Fruit fly (Drosophila melanogaster) whole organism, embryonic: ENCODE data around the gene CG7370.
A peak's percentile ranks its signal among the peaks of the same experiment; 100 is the strongest.

ENCODE experiments used
- ATbp ChIP-seq: fragments of 200-800 bp; sonication (Bioruptor generic); optimal IDR thresholded peaks from 2 replicates; lab custom pipeline; 2017; ENCODE audit warnings: missing biosample characterization, mild to moderate bottlenecking, missing genetic modification characterization, missing genetic modification reagents
- Ada2b ChIP-seq: fragments of 200-800 bp; sonication (Bioruptor generic); IDR thresholded peaks from 2 replicates; pipeline ENCODE4 v1.3.6; 2022; ENCODE audit warnings: missing biosample characterization, missing genetic modification characterization
- Bdp1 ChIP-seq: fragments of 200-800 bp; sonication (Bioruptor generic); optimal IDR thresholded peaks from 3 replicates; lab custom pipeline; 2016; ENCODE audit warnings: missing biosample characterization, missing genetic modification characterization
- CG10654 ChIP-seq: fragments of 200-800 bp; sonication (Bioruptor generic); optimal IDR thresholded peaks from 2 replicates; lab custom pipeline; 2016; ENCODE audit warnings: missing biosample characterization, missing genetic modification characterization
- CG13123 ChIP-seq: fragments of 200-800 bp; sonication (Bioruptor generic); optimal IDR thresholded peaks from 2 replicates; lab custom pipeline; 2016; ENCODE audit warnings: missing biosample characterization, missing genetic modification characterization
- CG14860 ChIP-seq: fragments of 200-800 bp; sonication (Bioruptor generic); IDR thresholded peaks from 3 replicates; pipeline ENCODE4 v1.3.6; 2022; ENCODE audit warnings: missing biosample characterization, missing genetic modification characterization; ENCODE audit not compliant: partially characterized antibody
- CG14965 ChIP-seq: fragments of 200-800 bp; sonication (Bioruptor generic); optimal IDR thresholded peaks from 2 replicates; lab custom pipeline; 2016; ENCODE audit warnings: missing biosample characterization, missing genetic modification characterization, borderline replicate concordance
- CG15269 ChIP-seq: fragments of 200-800 bp; sonication (Bioruptor generic); optimal IDR thresholded peaks from 2 replicates; lab custom pipeline; 2018; ENCODE audit warnings: missing biosample characterization, mild to moderate bottlenecking, missing genetic modification characterization, moderate library complexity
- CG15479 ChIP-seq: fragments of 200-800 bp; sonication (Bioruptor generic); optimal IDR thresholded peaks from 3 replicates; lab custom pipeline; 2019; ENCODE audit warnings: missing biosample characterization, mild to moderate bottlenecking, missing genetic modification characterization, moderate library complexity
- CG18764 ChIP-seq: fragments of 200-800 bp; sonication (Bioruptor generic); optimal IDR thresholded peaks from 3 replicates; lab custom pipeline; 2016; ENCODE audit warnings: missing biosample characterization, missing genetic modification characterization
- CG2116 ChIP-seq: fragments of 200-800 bp; sonication (Bioruptor generic); optimal IDR thresholded peaks from 3 replicates; lab custom pipeline; 2018; ENCODE audit warnings: missing biosample characterization, mild to moderate bottlenecking, missing genetic modification characterization
- CG2120 ChIP-seq: fragments of 200-800 bp; sonication (Bioruptor generic); optimal IDR thresholded peaks from 3 replicates; lab custom pipeline; 2016; ENCODE audit warnings: missing biosample characterization, missing genetic modification characterization
- CG34224 ChIP-seq: fragments of 200-800 bp; sonication (Bioruptor generic); IDR thresholded peaks from 3 replicates; pipeline ENCODE4 v1.3.6; 2022; ENCODE audit warnings: missing biosample characterization, missing genetic modification characterization; ENCODE audit not compliant: partially characterized antibody
- CG6272 ChIP-seq: fragments of 200-800 bp; sonication (Bioruptor generic); IDR thresholded peaks from 2 replicates; pipeline ENCODE4 v1.3.6; 2022; ENCODE audit warnings: missing biosample characterization, missing genetic modification characterization
- CG7928 ChIP-seq: fragments of 200-800 bp; sonication (Bioruptor generic); optimal IDR thresholded peaks from 2 replicates; lab custom pipeline; 2017; ENCODE audit warnings: missing biosample characterization, mild to moderate bottlenecking, missing genetic modification characterization
- CG7963 ChIP-seq: fragments of 200-800 bp; sonication (Bioruptor generic); IDR thresholded peaks from 3 replicates; pipeline ENCODE4 v1.3.6; 2022; ENCODE audit warnings: missing biosample characterization, missing genetic modification characterization; ENCODE audit not compliant: partially characterized antibody
- CG8478 ChIP-seq: fragments of >200 bp; optimal IDR thresholded peaks from 2 replicates; lab custom pipeline; 2018
- CG8765 ChIP-seq: fragments of 200-800 bp; sonication (Bioruptor generic); IDR thresholded peaks from 2 replicates; pipeline ENCODE4 v1.3.6; 2022; ENCODE audit warnings: missing biosample characterization, missing genetic modification characterization
- CG8944 ChIP-seq: fragments of 200-800 bp; sonication (Bioruptor generic); optimal IDR thresholded peaks from 3 replicates; lab custom pipeline; 2016; ENCODE audit warnings: missing biosample characterization, missing genetic modification characterization
- Doc2 ChIP-seq: fragments of 200-800 bp; sonication (Bioruptor generic); IDR thresholded peaks from 2 replicates; pipeline ENCODE4 v1.3.6; 2022; ENCODE audit warnings: missing biosample characterization, missing genetic modification characterization
- Dp ChIP-seq: fragments of 200-800 bp; sonication (Bioruptor generic); optimal IDR thresholded peaks from 2 replicates; lab custom pipeline; 2018; ENCODE audit warnings: missing biosample characterization, mild to moderate bottlenecking, missing genetic modification characterization, moderate library complexity
- E2f1 ChIP-seq: fragments of 200-800 bp; sonication (Bioruptor generic); IDR thresholded peaks from 2 replicates; pipeline ENCODE4 v1.3.6; 2022; ENCODE audit warnings: missing biosample characterization, missing genetic modification characterization
- Nf-YA ChIP-seq: fragments of 200-800 bp; sonication (Bioruptor generic); IDR thresholded peaks from 2 replicates; pipeline ENCODE4 v1.3.6; 2022; ENCODE audit warnings: missing biosample characterization, missing genetic modification characterization
- NfI ChIP-seq: fragments of 200-800 bp; sonication (Bioruptor generic); optimal IDR thresholded peaks from 3 replicates; lab custom pipeline; 2018; ENCODE audit warnings: missing biosample characterization, mild to moderate bottlenecking, missing genetic modification characterization, moderate library complexity
- Optix ChIP-seq: fragments of 200-800 bp; sonication (Bioruptor generic); IDR thresholded peaks from 3 replicates; pipeline ENCODE4 v1.3.6; 2022; ENCODE audit warnings: missing biosample characterization, missing genetic modification characterization
- Ptx1 ChIP-seq: fragments of 200-800 bp; sonication (Bioruptor generic); IDR thresholded peaks from 2 replicates; pipeline ENCODE4 v1.3.6; 2022; ENCODE audit warnings: missing biosample characterization, missing genetic modification characterization
- Ravus ChIP-seq: fragments of 200-800 bp; sonication (Bioruptor generic); IDR thresholded peaks from 2 replicates; pipeline ENCODE4 v1.3.6; 2022; ENCODE audit warnings: missing biosample characterization, missing genetic modification characterization
- Side ChIP-seq: fragments of 200-800 bp; sonication (Bioruptor generic); optimal IDR thresholded peaks from 2 replicates; lab custom pipeline; 2016; ENCODE audit warnings: missing biosample characterization, missing genetic modification characterization
- Sox102F ChIP-seq: fragments of 200-800 bp; sonication (Bioruptor generic); optimal IDR thresholded peaks from 2 replicates; lab custom pipeline; 2018; ENCODE audit warnings: missing biosample characterization, mild to moderate bottlenecking, missing genetic modification characterization, moderate library complexity
- Spps ChIP-seq: fragments of 200-800 bp; sonication (Bioruptor generic); optimal IDR thresholded peaks from 2 replicates; lab custom pipeline; 2018; ENCODE audit warnings: missing biosample characterization, mild to moderate bottlenecking, missing genetic modification characterization
- Sry-δ ChIP-seq: fragments of 200-800 bp; sonication (Bioruptor generic); optimal IDR thresholded peaks from 2 replicates; lab custom pipeline; 2016; ENCODE audit warnings: missing biosample characterization, missing genetic modification characterization
- Tbp ChIP-seq: fragments of >200 bp; optimal IDR thresholded peaks from 2 replicates; lab custom pipeline; 2018; ENCODE audit warnings: missing biosample characterization, missing genetic modification characterization
- abd-A ChIP-seq: fragments of 200-800 bp; sonication (Bioruptor generic); optimal IDR thresholded peaks from 3 replicates; lab custom pipeline; 2019; ENCODE audit warnings: missing biosample characterization, mild to moderate bottlenecking, missing genetic modification characterization, moderate library complexity
- ci ChIP-seq: fragments of 200-800 bp; sonication (Bioruptor generic); IDR thresholded peaks from 3 replicates; pipeline ENCODE4 v1.3.6; 2022; ENCODE audit warnings: missing biosample characterization, missing genetic modification characterization
- eve ChIP-seq, 2 experiments: fragments of >200 bp; optimal IDR thresholded peaks; 2 replicates each; lab custom pipeline; 2017; ENCODE audit warnings: missing biosample characterization in 2 of 2, missing genetic modification characterization in 2 of 2
- fd96Cb ChIP-seq: fragments of 200-800 bp; sonication (Bioruptor generic); optimal IDR thresholded peaks from 2 replicates; lab custom pipeline; 2018; ENCODE audit warnings: missing biosample characterization, mild to moderate bottlenecking, missing genetic modification characterization, moderate library complexity
- gem ChIP-seq: fragments of 200-800 bp; sonication (Bioruptor generic); optimal IDR thresholded peaks from 2 replicates; lab custom pipeline; 2019; ENCODE audit warnings: missing biosample characterization, mild to moderate bottlenecking, missing genetic modification characterization, moderate library complexity
- hb ChIP-seq: fragments of 200-800 bp; sonication (Bioruptor generic); IDR thresholded peaks from 3 replicates; pipeline ENCODE4 v1.3.6; 2022; ENCODE audit warnings: missing biosample characterization, missing genetic modification characterization; ENCODE audit not compliant: partially characterized antibody
- inv ChIP-seq: fragments of 200-800 bp; sonication (Bioruptor generic); IDR thresholded peaks from 2 replicates; pipeline ENCODE4 v1.3.6; 2022; ENCODE audit warnings: missing biosample characterization, missing genetic modification characterization; ENCODE audit not compliant: partially characterized antibody
- kni ChIP-seq: fragments of 200-800 bp; sonication (Bioruptor generic); optimal IDR thresholded peaks from 3 replicates; lab custom pipeline; 2017; ENCODE audit warnings: mild to moderate bottlenecking, missing biosample characterization, missing genetic modification reagents, missing genetic modification characterization
- lola ChIP-seq, 3 experiments: fragments of >200 bp in 2 of 3; fragments of 200-800 bp in 1 of 3; sonication (Bioruptor generic) in 1 of 3; optimal IDR thresholded peaks; 2 replicates each; lab custom pipeline; 2017 to 2019; ENCODE audit warnings: missing biosample characterization in 3 of 3, missing genetic modification characterization in 3 of 3, mild to moderate bottlenecking in 1 of 3, moderate library complexity in 1 of 3
- nerfin-2 ChIP-seq: fragments of 200-800 bp; sonication (Bioruptor generic); IDR thresholded peaks from 2 replicates; pipeline ENCODE4 v1.3.6; 2022; ENCODE audit warnings: missing biosample characterization, missing genetic modification characterization; ENCODE audit not compliant: partially characterized antibody
- pnt ChIP-seq: fragments of 200-800 bp; sonication (Bioruptor generic); optimal IDR thresholded peaks from 3 replicates; lab custom pipeline; 2016; ENCODE audit warnings: missing biosample characterization, missing genetic modification characterization
- sc ChIP-seq, 3 experiments: fragments of >200 bp in 2 of 3; fragments of 200-800 bp in 1 of 3; sonication (Bioruptor generic) in 1 of 3; optimal IDR thresholded peaks; 2 replicates in 2 of 3; 3 replicates in 1 of 3; lab custom pipeline; 2017; ENCODE audit warnings: mild to moderate bottlenecking in 1 of 3, missing biosample characterization in 1 of 3, missing genetic modification characterization in 1 of 3, missing genetic modification reagents in 1 of 3
- slou ChIP-seq: fragments of 200-800 bp; sonication (Bioruptor generic); optimal IDR thresholded peaks from 3 replicates; lab custom pipeline; 2016; ENCODE audit warnings: missing biosample characterization, missing genetic modification characterization
- sr ChIP-seq: fragments of 200-800 bp; sonication (Bioruptor generic); IDR thresholded peaks from 3 replicates; pipeline ENCODE4 v1.3.6; 2022; ENCODE audit warnings: missing biosample characterization, missing genetic modification characterization
- zen ChIP-seq: fragments of 200-800 bp; sonication (Bioruptor generic); optimal IDR thresholded peaks from 3 replicates; lab custom pipeline; 2018; ENCODE audit warnings: missing biosample characterization, mild to moderate bottlenecking, missing genetic modification characterization, moderate library complexity
- zf30C ChIP-seq: fragments of 200-800 bp; sonication (Bioruptor generic); optimal IDR thresholded peaks from 3 replicates; lab custom pipeline; 2018; ENCODE audit warnings: missing biosample characterization, mild to moderate bottlenecking, missing genetic modification characterization
- zfh2 ChIP-seq: fragments of 200-800 bp; sonication (Bioruptor generic); optimal IDR thresholded peaks from 2 replicates; lab custom pipeline; 2016; ENCODE audit warnings: missing biosample characterization, missing genetic modification characterization

Gene CG7370

DNA sequence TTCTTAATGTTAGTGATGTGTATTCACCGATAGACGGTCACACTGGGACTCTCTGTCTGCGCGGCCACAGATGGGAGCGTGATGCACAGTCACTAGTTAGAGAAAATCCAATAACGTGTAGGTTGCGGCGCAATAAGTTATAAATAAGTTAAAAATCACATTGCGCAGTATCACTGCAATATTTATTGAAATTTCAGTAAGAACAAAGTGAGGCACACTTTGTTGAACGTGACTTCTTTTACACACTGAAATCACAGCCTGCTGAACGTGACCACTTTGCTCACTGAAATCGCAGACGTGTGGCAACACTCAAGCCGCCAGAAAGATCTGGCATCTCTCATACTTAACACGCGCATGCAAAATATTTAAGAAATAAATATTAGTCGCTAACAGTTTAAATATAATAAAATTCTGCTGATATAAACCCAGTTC, 41.0 kb upstream of the CG7370 start, which contains the start of the genes CG11247 and Polr2H (continued):
- TF ChIP-seq NfI (GFP tag; lab: Kevin White, UChicago) (peak; percentile 87), CG14860 (peak; percentile 73), CG2116 (GFP tag; lab: Kevin White, UChicago) (peak; percentile 83), slou (peak; percentile 85), CG6272 (peak; percentile 95), hb (GFP tag; lab: Robert Waterston, UW) (peak; percentile 67; the same call in 2 of the 3 replicates), zf30C (GFP tag; lab: Kevin White, UChicago) (no peak), sr (peak; percentile 73; the same call in 2 of the 3 replicates), Spps (tag; lab: Kevin White, UChicago) (peak; percentile 64), CG13123 (peak; percentile 84), Nf-YA (GFP tag; lab: Robert Waterston, UW) (peak; percentile 68), Ptx1 (peak; percentile 96), pnt (GFP tag; lab: Kevin White, UChicago) (peak; percentile 97), ATbp (GFP tag; lab: Kevin White, UChicago) (peak; percentile 62), CG34224 (GFP tag; lab: Robert Waterston, UW) (peak; percentile 58), zfh2 (GFP tag; lab: Kevin White, UChicago) (peak; percentile 97), kni (no peak), CG15269 (peak; percentile 78), nerfin-2 (GFP tag; lab: Robert Waterston, UW) (peak; percentile 60), CG7928 (GFP tag; lab: Kevin White, UChicago) (peak; percentile 55), E2f1 (GFP tag; lab: Robert Waterston, UW) (peak; percentile 87), CG2120 (peak; percentile 97), Ravus (peak; percentile 72), Optix (GFP tag; lab: Robert Waterston, UW) (peak; percentile 94), CG7963 (peak; percentile 25; the same call in 1 of the 3 replicates), Doc2 (GFP tag; lab: Robert Waterston, UW) (peak; percentile 82), CG8944 (GFP tag; lab: Kevin White, UChicago) (peak; percentile 95), lola (GFP tag; optimal IDR thresholded peaks at IDR 0.05; lab: Kevin White, UChicago) (peak in 1 of 3 experiments; percentile 84), CG15479 (GFP tag; lab: Kevin White, UChicago) (peak; percentile 1), Tbp (no peak), Ada2b (GFP tag; lab: Robert Waterston, UW) (peak; percentile 88), CG18764 (GFP tag; lab: Kevin White, UChicago) (peak; percentile 88), CG10654 (GFP tag; lab: Kevin White, UChicago) (peak; percentile 93), fd96Cb (peak; percentile 85), gem (tag; lab: Kevin White, UChicago) (peak; percentile 93), abd-A (tag; lab: Kevin White, UChicago) (no peak), Bdp1 (GFP tag; lab: Kevin White, UChicago) (peak; percentile 87), ci (peak; percentile 92), Dp (GFP tag; lab: Kevin White, UChicago) (peak; percentile 15), sc (optimal IDR thresholded peaks at IDR 0.05; lab: Kevin White, UChicago) (no peak), sc (GFP tag; optimal IDR thresholded peaks at IDR 0.05; lab: Kevin White, UChicago) (peak; percentile 53), inv (peak; percentile 76), Sry-δ (GFP tag; lab: Kevin White, UChicago) (peak; percentile 99), zen (peak; percentile 85), CG8478 (lab: Kevin White, UChicago) (no peak), CG8765 (GFP tag; lab: Robert Waterston, UW) (peak; percentile 89), Side (peak; percentile 93), Sox102F (peak; percentile 89), eve (GFP tag; optimal IDR thresholded peaks at IDR 0.05; lab: Kevin White, UChicago) (peak in 1 of 2 experiments; percentile 77), CG14965 (peak; percentile 42)
